Worm (Caenorhabditis elegans) whole organism, L2 larva: ENCODE measurements around the gene fbxa-152.

Experiments used
- C34F6.9 ChIP-seq: fragments of 150-350 bp; optimal IDR thresholded peaks from 2 replicates; lab custom pipeline; 2014; ENCODE audit warnings: missing biosample characterization, missing genetic modification characterization
- F13H6.1 ChIP-seq: sonication (generic microtip); optimal IDR thresholded peaks from 2 replicates; lab custom pipeline; 2016; ENCODE audit warnings: missing genetic modification characterization, missing compliant biosample characterization
- R02D3.7 ChIP-seq: fragments of 150-350 bp; optimal IDR thresholded peaks from 2 replicates; lab custom pipeline; 2014; ENCODE audit warnings: missing biosample characterization, missing genetic modification characterization
- Y55F3AM.14 ChIP-seq: fragments of 200-800 bp; sonication (Bioruptor generic); optimal IDR thresholded peaks from 2 replicates; lab custom pipeline; 2018; ENCODE audit warnings: mild to moderate bottlenecking, missing genetic modification characterization, missing compliant biosample characterization
- ZK546.5 ChIP-seq: sonication (generic microtip); optimal IDR thresholded peaks from 2 replicates; lab custom pipeline; 2017; ENCODE audit warnings: missing biosample characterization, missing genetic modification characterization
- alr-1 ChIP-seq: fragments of 150-350 bp; optimal IDR thresholded peaks from 2 replicates; lab custom pipeline; 2014; ENCODE audit warnings: missing biosample characterization, missing genetic modification characterization
- aly-2 ChIP-seq: fragments of 150-350 bp; optimal IDR thresholded peaks from 2 replicates; lab custom pipeline; 2014; ENCODE audit warnings: missing biosample characterization, missing genetic modification characterization
- ama-1 ChIP-seq: fragments of 150-350 bp; optimal IDR thresholded peaks from 2 replicates; lab custom pipeline; 2018; ENCODE audit warnings: inconsistent platforms
- blmp-1 ChIP-seq: sonication (generic microtip); optimal IDR thresholded peaks from 2 replicates; lab custom pipeline; 2017; ENCODE audit warnings: missing genetic modification characterization, mild to moderate bottlenecking, missing compliant biosample characterization, antibody characterized with exemption, moderate library complexity; ENCODE audit not compliant: insufficient read depth
- ceh-16 ChIP-seq: fragments of 150-350 bp; optimal IDR thresholded peaks from 2 replicates; lab custom pipeline; 2014; ENCODE audit warnings: missing biosample characterization, missing genetic modification characterization
- ceh-82 ChIP-seq: fragments of 150-350 bp; optimal IDR thresholded peaks from 2 replicates; lab custom pipeline; 2014; ENCODE audit warnings: missing biosample characterization, missing genetic modification characterization
- crh-2 ChIP-seq: sonication (generic microtip); optimal IDR thresholded peaks from 2 replicates; lab custom pipeline; 2017; ENCODE audit warnings: missing biosample characterization, missing genetic modification characterization
- dmd-4 ChIP-seq: sonication (generic microtip); optimal IDR thresholded peaks from 2 replicates; lab custom pipeline; 2017; ENCODE audit warnings: missing biosample characterization, missing genetic modification characterization
- egl-27 ChIP-seq: sonication (generic microtip); optimal IDR thresholded peaks from 3 replicates; lab custom pipeline; 2017; ENCODE audit warnings: missing biosample characterization, missing genetic modification reagents, missing genetic modification characterization
- elt-1 ChIP-seq: fragments of 150-350 bp; optimal IDR thresholded peaks from 2 replicates; lab custom pipeline; 2014; ENCODE audit warnings: missing biosample characterization, missing genetic modification characterization
- elt-3 ChIP-seq: sonication (generic microtip); optimal IDR thresholded peaks from 2 replicates; lab custom pipeline; 2017; ENCODE audit warnings: missing biosample characterization, missing genetic modification characterization
- fos-1 ChIP-seq: fragments of 150-350 bp; optimal IDR thresholded peaks from 2 replicates; lab custom pipeline; 2014; ENCODE audit warnings: missing biosample characterization, missing genetic modification characterization
- gmeb-1 ChIP-seq: fragments of 150-350 bp; optimal IDR thresholded peaks from 2 replicates; lab custom pipeline; 2014; ENCODE audit warnings: missing biosample characterization, missing genetic modification characterization
- lin-11 ChIP-seq: fragments of 150-350 bp; sonication (generic microtip); optimal IDR thresholded peaks from 2 replicates; lab custom pipeline; 2014; ENCODE audit warnings: missing biosample characterization, missing genetic modification characterization, inconsistent platforms, mixed read lengths
- lin-13 ChIP-seq: fragments of 150-350 bp; optimal IDR thresholded peaks from 2 replicates; lab custom pipeline; 2014; ENCODE audit warnings: missing biosample characterization, missing genetic modification reagents, missing genetic modification characterization
- lin-39 ChIP-seq: fragments of 150-350 bp; optimal IDR thresholded peaks from 2 replicates; lab custom pipeline; 2014; ENCODE audit warnings: missing biosample characterization, missing genetic modification reagents, missing genetic modification characterization
- lsy-2 ChIP-seq, 2 experiments: fragments of 150-350 bp in 1 of 2; sonication (generic microtip) in 1 of 2; optimal IDR thresholded peaks; 2 replicates each; lab custom pipeline; 2014 to 2017; ENCODE audit warnings: missing biosample characterization in 2 of 2, missing genetic modification characterization in 2 of 2
- mab-5 ChIP-seq: fragments of 150-350 bp; optimal IDR thresholded peaks from 2 replicates; lab custom pipeline; 2014; ENCODE audit warnings: missing biosample characterization, missing genetic modification characterization
- mbf-1 ChIP-seq: sonication (generic microtip); optimal IDR thresholded peaks from 2 replicates; lab custom pipeline; 2017; ENCODE audit warnings: missing biosample characterization, missing genetic modification characterization
- mdl-1 ChIP-seq, 2 experiments: fragments of 150-350 bp in 1 of 2; sonication (generic microtip) in 1 of 2; optimal IDR thresholded peaks; 2 replicates each; lab custom pipeline; 2017; ENCODE audit warnings: missing biosample characterization in 2 of 2, missing genetic modification characterization in 2 of 2
- nhr-10 ChIP-seq: sonication (generic microtip); optimal IDR thresholded peaks from 2 replicates; lab custom pipeline; 2017; ENCODE audit warnings: missing biosample characterization, missing genetic modification characterization
- nhr-11 ChIP-seq: fragments of 150-350 bp; optimal IDR thresholded peaks from 2 replicates; lab custom pipeline; 2014; ENCODE audit warnings: missing biosample characterization, missing genetic modification characterization
- nhr-12 ChIP-seq: fragments of 150-350 bp; optimal IDR thresholded peaks from 2 replicates; lab custom pipeline; 2014; ENCODE audit warnings: missing biosample characterization, missing genetic modification characterization
- nhr-129 ChIP-seq: fragments of 150-350 bp; optimal IDR thresholded peaks from 2 replicates; lab custom pipeline; 2014; ENCODE audit warnings: missing biosample characterization, missing genetic modification characterization
- nhr-21 ChIP-seq: fragments of 150-350 bp; optimal IDR thresholded peaks from 2 replicates; lab custom pipeline; 2014; ENCODE audit warnings: missing biosample characterization, missing genetic modification characterization
- nhr-23 ChIP-seq: fragments of 150-350 bp; optimal IDR thresholded peaks from 2 replicates; lab custom pipeline; 2014; ENCODE audit warnings: missing biosample characterization, missing genetic modification reagents, missing genetic modification characterization
- nhr-237 ChIP-seq: fragments of 150-350 bp; optimal IDR thresholded peaks from 2 replicates; lab custom pipeline; 2014; ENCODE audit warnings: missing biosample characterization, missing genetic modification characterization
- nhr-25 ChIP-seq: fragments of 150-350 bp; sonication (generic microtip); optimal IDR thresholded peaks from 3 replicates; lab custom pipeline; 2014; ENCODE audit warnings: missing biosample characterization, missing genetic modification characterization
- nhr-6 ChIP-seq: fragments of 150-350 bp; optimal IDR thresholded peaks from 2 replicates; lab custom pipeline; 2014; ENCODE audit warnings: missing biosample characterization, missing genetic modification characterization
- nhr-77 ChIP-seq: fragments of 150-350 bp; optimal IDR thresholded peaks from 2 replicates; lab custom pipeline; 2014; ENCODE audit warnings: missing biosample characterization, missing genetic modification characterization
- peb-1 ChIP-seq: fragments of 150-350 bp; optimal IDR thresholded peaks from 2 replicates; lab custom pipeline; 2014; ENCODE audit warnings: missing biosample characterization, missing genetic modification characterization
- sem-4 ChIP-seq: fragments of 150-350 bp; optimal IDR thresholded peaks from 2 replicates; lab custom pipeline; 2014; ENCODE audit warnings: missing biosample characterization, missing genetic modification reagents, missing genetic modification characterization
- skn-1 ChIP-seq: sonication (generic microtip); optimal IDR thresholded peaks from 2 replicates; lab custom pipeline; 2017; ENCODE audit warnings: missing biosample characterization, missing genetic modification characterization
- sma-3 ChIP-seq: sonication (generic microtip); optimal IDR thresholded peaks from 2 replicates; lab custom pipeline; 2016; ENCODE audit warnings: missing genetic modification reagents, missing genetic modification characterization, missing compliant biosample characterization
- sma-9 ChIP-seq, 2 experiments: fragments of 150-350 bp in 1 of 2; sonication (generic microtip) in 1 of 2; optimal IDR thresholded peaks; 2 replicates each; lab custom pipeline; 2014 to 2016; ENCODE audit warnings: missing genetic modification characterization in 2 of 2, mild to moderate bottlenecking in 1 of 2, missing biosample characterization in 1 of 2, missing compliant biosample characterization in 1 of 2, missing genetic modification reagents in 1 of 2, moderate library complexity in 1 of 2
- snpc-4 ChIP-seq: fragments of 150-350 bp; optimal IDR thresholded peaks from 2 replicates; lab custom pipeline; 2014; ENCODE audit warnings: missing biosample characterization, missing genetic modification characterization
- unc-39 ChIP-seq: fragments of 150-350 bp; optimal IDR thresholded peaks from 2 replicates; lab custom pipeline; 2014; ENCODE audit warnings: missing biosample characterization, missing genetic modification characterization
- unc-55 ChIP-seq: fragments of 150-350 bp; sonication (generic microtip); optimal IDR thresholded peaks from 3 replicates; lab custom pipeline; 2014; ENCODE audit warnings: missing biosample characterization, missing genetic modification reagents, missing genetic modification characterization
- unc-62 ChIP-seq: fragments of 150-350 bp; optimal IDR thresholded peaks from 2 replicates; lab custom pipeline; 2014; ENCODE audit warnings: missing biosample characterization, missing genetic modification reagents, missing genetic modification characterization
- zag-1 ChIP-seq: fragments of 150-350 bp; optimal IDR thresholded peaks from 2 replicates; lab custom pipeline; 2014; ENCODE audit warnings: missing biosample characterization, missing genetic modification characterization
- ztf-1 ChIP-seq: fragments of 200-800 bp; sonication (Bioruptor generic); conservative IDR thresholded peaks from 2 replicates; pipeline ENCODE4 v1.3.6; 2022; ENCODE audit warnings: missing genetic modification characterization, missing compliant biosample characterization
- ztf-11 ChIP-seq: sonication (generic microtip); optimal IDR thresholded peaks from 2 replicates; lab custom pipeline; 2017; ENCODE audit warnings: missing biosample characterization, missing genetic modification characterization
- ztf-4 ChIP-seq: fragments of 150-350 bp; optimal IDR thresholded peaks from 2 replicates; lab custom pipeline; 2014; ENCODE audit warnings: missing biosample characterization, missing genetic modification characterization

Gene fbxa-152

DNA sequence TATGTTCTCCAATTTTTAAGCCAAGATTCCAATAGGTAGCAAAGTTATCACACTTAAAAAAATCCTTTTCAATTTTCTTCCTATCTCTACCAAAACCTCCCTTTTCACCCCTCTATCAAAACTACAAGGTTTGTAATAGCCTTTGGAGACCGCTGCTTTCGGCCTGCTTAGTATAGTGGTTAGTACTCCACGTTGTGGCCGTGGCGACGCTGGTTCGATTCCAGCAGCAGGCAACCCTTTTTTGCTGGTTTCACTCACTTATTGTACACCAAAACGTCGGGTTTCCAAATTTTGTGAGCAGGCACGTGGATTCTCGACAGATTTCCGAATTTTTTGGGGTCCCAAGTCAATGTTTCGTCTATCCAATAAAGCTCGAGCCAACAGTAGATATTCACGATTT, 48.3 kb downstream of the fbxa-152 start (continued):
- no peak for TF ChIP-seq snpc-4
- no peak for TF ChIP-seq mab-5 (tag; lab: Kevin White, UChicago)
- no peak for TF ChIP-seq nhr-12 (tag; lab: Kevin White, UChicago)
- no peak for TF ChIP-seq nhr-25
- TF ChIP-seq F13H6.1 (tag; lab: Kevin White, UChicago) = no peak
- TF ChIP-seq zag-1 (tag; lab: Kevin White, UChicago) = no peak

ce11 chrV:15551642-15552041, 50.5 kb downstream of the fbxa-152 start:
- TF ChIP-seq gmeb-1 (tag; lab: Kevin White, UChicago) (peak; percentile 56), nhr-12 (tag; lab: Kevin White, UChicago) (no peak), alr-1 (tag; lab: Kevin White, UChicago) (no peak), unc-39 (tag; lab: Kevin White, UChicago) (no peak), fos-1 (peak; percentile 23), nhr-129 (peak; percentile 58), ztf-11 (no peak), ama-1 (lab: Kevin White, UChicago) (no peak), nhr-77 (tag; lab: Kevin White, UChicago) (no peak), lsy-2 (tag; optimal IDR thresholded peaks at IDR 0.05; lab: Kevin White, UChicago) (peak; percentile 39 to 44), nhr-11 (tag; lab: Kevin White, UChicago) (no peak), lin-39 (no peak), blmp-1 (tag; lab: Kevin White, UChicago) (no peak), ztf-1 (GFP tag; lab: Robert Waterston, UW) (no peak), R02D3.7 (no peak), nhr-21 (tag; lab: Kevin White, UChicago) (no peak), ZK546.5 (tag; lab: Kevin White, UChicago) (no peak), C34F6.9 (peak; percentile 25), egl-27 (no peak), aly-2 (tag; lab: Kevin White, UChicago) (no peak), skn-1 (no peak), dmd-4 (tag; lab: Kevin White, UChicago) (no peak), sma-3 (GFP tag; lab: Kevin White, UChicago) (peak; percentile 5), Y55F3AM.14 (GFP tag; lab: Kevin White, UChicago) (peak; percentile 33), ceh-16 (no peak), unc-62 (GFP tag; lab: Kevin White, UChicago) (no peak), peb-1 (tag; lab: Kevin White, UChicago) (no peak), elt-3 (tag; lab: Kevin White, UChicago) (no peak), sem-4 (tag; lab: Kevin White, UChicago) (no peak), nhr-25 (no peak), sma-9 (GFP tag; optimal IDR thresholded peaks at IDR 0.05; lab: Kevin White, UChicago) (peak; percentile 57), sma-9 (tag; optimal IDR thresholded peaks at IDR 0.05; lab: Kevin White, UChicago) (no peak), mbf-1 (no peak), ztf-4 (tag; lab: Kevin White, UChicago) (no peak), nhr-23 (tag; lab: Kevin White, UChicago) (no peak), snpc-4 (no peak), nhr-237 (no peak), lin-13 (GFP tag; lab: Kevin White, UChicago) (peak; percentile 59), nhr-6 (tag; lab: Kevin White, UChicago) (no peak), zag-1 (tag; lab: Kevin White, UChicago) (no peak), nhr-10 (tag; lab: Kevin White, UChicago) (no peak), ceh-82 (tag; lab: Kevin White, UChicago) (no peak), mab-5 (tag; lab: Kevin White, UChicago) (no peak), elt-1 (no peak), unc-55 (GFP tag; lab: Kevin White, UChicago) (peak; percentile 13), mdl-1 (tag; optimal IDR thresholded peaks at IDR 0.05; lab: Kevin White, UChicago) (no peak), crh-2 (tag; lab: Kevin White, UChicago) (no peak), F13H6.1 (tag; lab: Kevin White, UChicago) (no peak), lin-11 (tag; lab: Kevin White, UChicago) (no peak)
- TF ChIP-seq, all 48 proteins: peak for 10
